Fruit fly (Drosophila melanogaster) whole organism, wandering third instar larva: ENCODE measurements around the gene Snx21.

Source experiments
- CG9705 ChIP-seq: fragments of 200-800 bp; sonication (Bioruptor generic); optimal IDR thresholded peaks from 2 replicates; lab custom pipeline; 2018; ENCODE audit warnings: missing biosample characterization, mild to moderate bottlenecking, missing genetic modification characterization
- CrebA ChIP-seq: fragments of 200-800 bp; sonication (Bioruptor generic); optimal IDR thresholded peaks from 2 replicates; lab custom pipeline; 2016; ENCODE audit warnings: missing biosample characterization, mild to moderate bottlenecking, missing genetic modification characterization, borderline replicate concordance
- Dfd ChIP-seq: fragments of >200 bp; optimal IDR thresholded peaks from 2 replicates; lab custom pipeline; 2017; ENCODE audit warnings: missing biosample characterization, missing genetic modification characterization
- Dif ChIP-seq: fragments of 200-275, 200-300 bp; sonication (Bioruptor generic); optimal IDR thresholded peaks from 2 replicates; lab custom pipeline; 2018; ENCODE audit warnings: missing biosample characterization, missing genetic modification characterization; ENCODE audit not compliant: partially characterized antibody
- N ChIP-seq: fragments of >200 bp; optimal IDR thresholded peaks from 2 replicates; lab custom pipeline; 2018; ENCODE audit warnings: missing biosample characterization, missing external identifiers, missing genetic modification characterization
- dsf ChIP-seq: sonication (Bioruptor generic); optimal IDR thresholded peaks from 2 replicates; lab custom pipeline; 2016; ENCODE audit warnings: missing biosample characterization, missing genetic modification characterization, borderline replicate concordance
- ey ChIP-seq: fragments of 200-800 bp; sonication (Bioruptor generic); optimal IDR thresholded peaks from 2 replicates; lab custom pipeline; 2016; ENCODE audit warnings: missing biosample characterization, missing genetic modification characterization
- fru ChIP-seq: fragments of 200-800 bp; sonication (Bioruptor generic); optimal IDR thresholded peaks from 3 replicates; lab custom pipeline; 2016; ENCODE audit warnings: missing biosample characterization, mild to moderate bottlenecking, missing genetic modification characterization
- h ChIP-seq: fragments of 200-800 bp; sonication (Bioruptor generic); optimal IDR thresholded peaks from 3 replicates; lab custom pipeline; 2016; ENCODE audit warnings: missing biosample characterization, mild to moderate bottlenecking, missing genetic modification characterization
- jim ChIP-seq: fragments of 175-275, 200-325 bp; sonication (Bioruptor generic); optimal IDR thresholded peaks from 2 replicates; lab custom pipeline; 2016; ENCODE audit warnings: missing biosample characterization, mild to moderate bottlenecking, missing genetic modification characterization
- rgr ChIP-seq: fragments of 200-800 bp; sonication (Bioruptor generic); optimal IDR thresholded peaks from 3 replicates; lab custom pipeline; 2016; ENCODE audit warnings: missing biosample characterization, mild to moderate bottlenecking, missing genetic modification characterization
- tai ChIP-seq: sonication (Bioruptor generic); optimal IDR thresholded peaks from 2 replicates; lab custom pipeline; 2016; ENCODE audit warnings: missing biosample characterization, missing genetic modification characterization

Snx21 gene

DNA sequence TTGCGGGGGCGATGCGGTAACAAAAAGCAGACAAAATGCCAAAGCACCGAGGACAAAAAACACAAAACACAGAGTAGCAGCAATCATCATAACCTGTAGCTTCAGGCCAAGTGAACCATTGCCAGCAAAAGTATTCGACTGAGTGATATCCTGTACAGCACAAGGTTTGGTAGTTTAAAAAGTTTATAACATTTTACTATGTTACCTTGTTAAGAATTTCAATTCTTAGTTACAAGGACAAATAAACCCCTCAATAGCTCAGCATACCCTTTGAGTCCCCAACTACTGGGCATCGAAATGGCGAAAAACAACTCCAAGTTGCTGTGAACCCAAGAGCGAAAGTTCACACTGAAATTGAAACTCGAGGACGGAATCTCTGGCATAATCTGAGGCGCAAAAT lies 42.4 kb downstream of the Snx21 start:
- TF ChIP-seq tai (GFP tag; lab: Kevin White, UChicago) (no peak), h (GFP tag; lab: Kevin White, UChicago) (no peak), CG9705 (GFP tag; lab: Kevin White, UChicago) (no peak), dsf (GFP tag; lab: Kevin White, UChicago) (no peak), Dif (GFP tag; lab: Kevin White, UChicago) (no peak), ey (GFP tag; lab: Kevin White, UChicago) (no peak), N (GFP tag; lab: Kevin White, UChicago) (no peak), CrebA (GFP tag; lab: Kevin White, UChicago) (no peak), rgr (GFP tag; lab: Kevin White, UChicago) (no peak)

DNA sequence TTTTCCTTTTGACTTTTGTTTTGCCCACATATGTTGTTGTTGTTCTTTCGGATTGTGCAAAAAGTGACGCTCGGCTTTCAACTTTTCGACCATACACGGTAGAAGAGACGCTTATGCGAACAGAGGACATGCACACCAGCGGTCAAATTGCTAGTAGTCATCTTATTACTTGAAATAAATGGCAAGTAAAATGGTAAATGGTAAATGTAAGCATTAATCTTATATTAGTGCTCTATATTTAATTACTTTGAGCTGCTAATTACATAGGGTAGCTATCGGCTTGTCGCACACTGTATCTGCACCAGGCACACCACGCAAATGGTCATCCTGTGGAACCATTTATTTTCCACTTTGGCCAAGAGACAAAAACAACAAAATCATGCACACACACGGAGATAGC lies 44.1 kb downstream of the Snx21 start:
- TF ChIP-seq fru (GFP tag; lab: Kevin White, UChicago) (peak; percentile 4), jim (GFP tag; lab: Kevin White, UChicago) (no peak)

DNA sequence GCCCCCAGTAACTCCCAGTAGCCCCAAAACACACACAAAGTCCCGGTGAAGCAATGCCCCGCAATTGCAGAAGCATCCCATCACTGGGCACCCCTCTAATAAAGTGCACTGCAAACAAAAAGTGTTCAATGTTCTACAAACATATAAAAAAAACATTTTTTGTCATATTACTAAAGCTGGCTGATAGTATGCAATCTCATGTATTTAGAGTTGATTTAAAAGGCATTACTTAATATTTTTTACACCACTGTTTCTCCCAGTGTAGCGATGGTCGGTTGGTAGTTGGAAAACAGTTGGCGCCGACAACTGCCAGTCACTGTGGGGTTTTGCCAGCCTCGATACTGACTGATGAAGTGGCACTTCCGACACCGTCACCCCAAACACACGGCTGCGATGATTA lies 45.1 kb downstream of the Snx21 start:
- no peak for TF ChIP-seq Dfd
- peak; percentile 6 for TF ChIP-seq h (GFP tag; lab: Kevin White, UChicago)
